Fruit fly (Drosophila melanogaster) whole organism, adult: ENCODE data around the gene CG4849.

ENCODE experiments used
- CG1620 ChIP-seq: fragments of 200-800 bp; sonication (Bioruptor generic); optimal IDR thresholded peaks from 2 replicates; lab custom pipeline; 2016; ENCODE audit warnings: missing biosample characterization, missing genetic modification characterization
- CG5204 ChIP-seq: fragments of 200-800 bp; sonication (Bioruptor generic); optimal IDR thresholded peaks from 2 replicates; lab custom pipeline; 2016; ENCODE audit warnings: missing biosample characterization, missing genetic modification characterization
- Clk ChIP-seq: fragments of 200-800 bp; sonication (Bioruptor generic); optimal IDR thresholded peaks from 2 replicates; lab custom pipeline; 2017; ENCODE audit warnings: missing biosample characterization, missing genetic modification characterization
- Hr96 ChIP-seq: fragments of 200-800 bp; sonication (Bioruptor generic); optimal IDR thresholded peaks from 2 replicates; lab custom pipeline; 2016; ENCODE audit warnings: missing biosample characterization, missing genetic modification characterization
- cic ChIP-seq: fragments of 200-800 bp; sonication (Bioruptor generic); optimal IDR thresholded peaks from 2 replicates; lab custom pipeline; 2017; ENCODE audit warnings: missing biosample characterization, mild to moderate bottlenecking, missing genetic modification characterization, moderate library complexity
- cnc ChIP-seq, 2 experiments: fragments of >200 bp; optimal IDR thresholded peaks; 2 replicates each; lab custom pipeline; 2017
- toe ChIP-seq: fragments of 200-800 bp; sonication (Bioruptor generic); optimal IDR thresholded peaks from 2 replicates; lab custom pipeline; 2016; ENCODE audit warnings: missing biosample characterization, missing genetic modification characterization

- no peak for TF ChIP-seq CG5204
- TF ChIP-seq Hr96 (GFP tag; lab: Kevin White, UChicago): no peak
- TF ChIP-seq cic (GFP tag; lab: Kevin White, UChicago): no peak
- no peak for TF ChIP-seq toe (GFP tag; lab: Kevin White, UChicago)
- TF ChIP-seq CG1620: no peak
- no peak for TF ChIP-seq cnc (optimal IDR thresholded peaks at IDR 0.05; lab: Kevin White, UChicago)
- no peak for TF ChIP-seq Clk (GFP tag; lab: Kevin White, UChicago)
Measured at dm6 chr3R:27931461-27931860, 31.8 kb upstream of the CG4849 start.
